Worm (Caenorhabditis elegans) whole organism, late embryonic: Measurements from ENCODE around the gene F16B4.2.

Source experiments
- K02D7.2 ChIP-seq: sonication (generic microtip); optimal IDR thresholded peaks from 2 replicates; lab custom pipeline; 2017; ENCODE audit warnings: mild to moderate bottlenecking, missing genetic modification characterization, missing compliant biosample characterization
- K09A11.1 ChIP-seq: sonication (generic microtip); optimal IDR thresholded peaks from 2 replicates; lab custom pipeline; 2017; ENCODE audit warnings: antibody characterized with exemption, mild to moderate bottlenecking, missing genetic modification characterization, missing compliant biosample characterization; ENCODE audit not compliant: insufficient read depth
- Y22D7AL.16 ChIP-seq: sonication (generic microtip); optimal IDR thresholded peaks from 2 replicates; lab custom pipeline; 2016; ENCODE audit warnings: missing genetic modification characterization, missing compliant biosample characterization
- ahr-1 ChIP-seq: sonication (generic microtip); optimal IDR thresholded peaks from 2 replicates; lab custom pipeline; 2016; ENCODE audit warnings: missing genetic modification characterization, missing compliant biosample characterization
- ama-1 ChIP-seq: fragments of 150-350 bp; optimal IDR thresholded peaks from 2 replicates; lab custom pipeline; 2014
- ceh-18 ChIP-seq: sonication (generic microtip); optimal IDR thresholded peaks from 2 replicates; lab custom pipeline; 2016; ENCODE audit warnings: missing genetic modification characterization, missing compliant biosample characterization
- ceh-2 ChIP-seq: sonication (generic microtip); optimal IDR thresholded peaks from 2 replicates; lab custom pipeline; 2016; ENCODE audit warnings: missing genotype, missing genetic modification characterization, missing compliant biosample characterization
- ceh-22 ChIP-seq: sonication (generic microtip); optimal IDR thresholded peaks from 2 replicates; lab custom pipeline; 2017; ENCODE audit warnings: missing biosample characterization, missing genetic modification characterization
- ceh-31 ChIP-seq: sonication (generic microtip); optimal IDR thresholded peaks from 2 replicates; lab custom pipeline; 2016; ENCODE audit warnings: missing genetic modification characterization, missing compliant biosample characterization
- ceh-45 ChIP-seq: fragments of 200-800 bp; sonication (Bioruptor generic); IDR thresholded peaks from 2 replicates; pipeline ENCODE4 v1.3.6; 2022; ENCODE audit warnings: missing genetic modification reagents, missing genetic modification characterization, missing compliant biosample characterization
- ceh-48 ChIP-seq: sonication (generic microtip); optimal IDR thresholded peaks from 2 replicates; lab custom pipeline; 2016; ENCODE audit warnings: missing genetic modification characterization, inconsistent platforms, missing compliant biosample characterization
- ceh-9 ChIP-seq: sonication (generic microtip); optimal IDR thresholded peaks from 2 replicates; lab custom pipeline; 2016; ENCODE audit warnings: mild to moderate bottlenecking, missing genetic modification characterization, inconsistent platforms, missing compliant biosample characterization
- dve-1 ChIP-seq: sonication (generic microtip); optimal IDR thresholded peaks from 2 replicates; lab custom pipeline; 2017; ENCODE audit warnings: antibody characterized with exemption, mild to moderate bottlenecking, missing genetic modification characterization, missing compliant biosample characterization
- elt-4 ChIP-seq: sonication (generic microtip); optimal IDR thresholded peaks from 2 replicates; lab custom pipeline; 2016; ENCODE audit warnings: missing genetic modification characterization, missing compliant biosample characterization
- ets-4 ChIP-seq: sonication (generic microtip); optimal IDR thresholded peaks from 2 replicates; lab custom pipeline; 2016; ENCODE audit warnings: missing genetic modification characterization, missing compliant biosample characterization
- eyg-1 ChIP-seq: sonication (generic microtip); optimal IDR thresholded peaks from 2 replicates; lab custom pipeline; 2016; ENCODE audit warnings: missing genotype, missing genetic modification characterization, missing compliant biosample characterization
- fax-1 ChIP-seq: sonication (generic microtip); optimal IDR thresholded peaks from 2 replicates; lab custom pipeline; 2016; ENCODE audit warnings: missing genotype, missing genetic modification characterization, missing compliant biosample characterization
- fkh-6 ChIP-seq: sonication (generic microtip); optimal IDR thresholded peaks from 2 replicates; lab custom pipeline; 2016; ENCODE audit warnings: missing genetic modification characterization, missing compliant biosample characterization
- gmeb-2 ChIP-seq: sonication (generic microtip); optimal IDR thresholded peaks from 2 replicates; lab custom pipeline; 2016; ENCODE audit warnings: missing genetic modification characterization, inconsistent platforms, missing compliant biosample characterization
- hlh-15 ChIP-seq: sonication (generic microtip); optimal IDR thresholded peaks from 2 replicates; lab custom pipeline; 2016; ENCODE audit warnings: missing genetic modification characterization, missing compliant biosample characterization
- mec-3 ChIP-seq: sonication (generic microtip); optimal IDR thresholded peaks from 2 replicates; lab custom pipeline; 2016; ENCODE audit warnings: borderline replicate concordance, missing genetic modification characterization, missing compliant biosample characterization
- pat-9 ChIP-seq: fragments of 200-800 bp; sonication (Bioruptor generic); optimal IDR thresholded peaks from 2 replicates; lab custom pipeline; 2018; ENCODE audit warnings: mild to moderate bottlenecking, missing genetic modification characterization, moderate library complexity, missing compliant biosample characterization
- pax-1 ChIP-seq: fragments of 150-350 bp; optimal IDR thresholded peaks from 2 replicates; lab custom pipeline; 2014; ENCODE audit warnings: missing biosample characterization, missing genetic modification characterization
- pqm-1 ChIP-seq: sonication (generic microtip); optimal IDR thresholded peaks from 2 replicates; lab custom pipeline; 2016; ENCODE audit warnings: missing genetic modification characterization, missing compliant biosample characterization
- pros-1 ChIP-seq: fragments of 150-350 bp; optimal IDR thresholded peaks from 2 replicates; lab custom pipeline; 2014; ENCODE audit warnings: missing biosample characterization, missing genetic modification reagents, missing genetic modification characterization
- ref-2 ChIP-seq: sonication (generic microtip); optimal IDR thresholded peaks from 2 replicates; lab custom pipeline; 2016; ENCODE audit warnings: missing genetic modification characterization, missing compliant biosample characterization
- rnt-1 ChIP-seq: sonication (generic microtip); optimal IDR thresholded peaks from 2 replicates; lab custom pipeline; 2016; ENCODE audit warnings: missing genetic modification characterization, missing compliant biosample characterization
- sdc-2 ChIP-seq: sonication (generic microtip); optimal IDR thresholded peaks from 2 replicates; lab custom pipeline; 2016; ENCODE audit warnings: missing genotype, missing genetic modification characterization, missing compliant biosample characterization
- sox-4 ChIP-seq: sonication (generic microtip); optimal IDR thresholded peaks from 2 replicates; lab custom pipeline; 2017; ENCODE audit warnings: mild to moderate bottlenecking, missing genetic modification characterization, inconsistent platforms, missing compliant biosample characterization
- syd-9 ChIP-seq: sonication (generic microtip); optimal IDR thresholded peaks from 2 replicates; lab custom pipeline; 2016; ENCODE audit warnings: mild to moderate bottlenecking, missing genetic modification characterization, moderate library complexity, missing compliant biosample characterization
- tbx-2 ChIP-seq: sonication (generic microtip); optimal IDR thresholded peaks from 2 replicates; lab custom pipeline; 2016; ENCODE audit warnings: missing genetic modification characterization, missing compliant biosample characterization
- tbx-7 ChIP-seq: sonication (generic microtip); optimal IDR thresholded peaks from 2 replicates; lab custom pipeline; 2016; ENCODE audit warnings: missing genotype, missing genetic modification characterization, missing compliant biosample characterization
- ttx-3 ChIP-seq: sonication (generic microtip); optimal IDR thresholded peaks from 2 replicates; lab custom pipeline; 2016; ENCODE audit warnings: missing genetic modification reagents, missing genetic modification characterization, missing compliant biosample characterization
- unc-3 ChIP-seq, 2 experiments: fragments of 200-800 bp in 1 of 2; sonication (Bioruptor generic) in 1 of 2; sonication (generic microtip) in 1 of 2; conservative IDR thresholded peaks in 1 of 2; optimal IDR thresholded peaks in 1 of 2; 2 replicates each; pipeline versions ENCODE4 v1.3.6 to Lab custom; 2016 to 2022; ENCODE audit warnings: missing compliant biosample characterization in 2 of 2, missing genetic modification characterization in 2 of 2, missing genetic modification reagents in 1 of 2
- unc-42 ChIP-seq: sonication (generic microtip); optimal IDR thresholded peaks from 2 replicates; lab custom pipeline; 2016; ENCODE audit warnings: missing genotype, missing genetic modification characterization, missing compliant biosample characterization
- unc-86 ChIP-seq: sonication (generic microtip); optimal IDR thresholded peaks from 2 replicates; lab custom pipeline; 2016; ENCODE audit warnings: missing genetic modification characterization, missing compliant biosample characterization
- zip-5 ChIP-seq: sonication (generic microtip); optimal IDR thresholded peaks from 2 replicates; lab custom pipeline; 2016; ENCODE audit warnings: missing genetic modification characterization, missing compliant biosample characterization
- ztf-16 ChIP-seq: sonication (generic microtip); optimal IDR thresholded peaks from 2 replicates; lab custom pipeline; 2017; ENCODE audit warnings: missing genetic modification characterization, missing compliant biosample characterization

Gene F16B4.2

DNA sequence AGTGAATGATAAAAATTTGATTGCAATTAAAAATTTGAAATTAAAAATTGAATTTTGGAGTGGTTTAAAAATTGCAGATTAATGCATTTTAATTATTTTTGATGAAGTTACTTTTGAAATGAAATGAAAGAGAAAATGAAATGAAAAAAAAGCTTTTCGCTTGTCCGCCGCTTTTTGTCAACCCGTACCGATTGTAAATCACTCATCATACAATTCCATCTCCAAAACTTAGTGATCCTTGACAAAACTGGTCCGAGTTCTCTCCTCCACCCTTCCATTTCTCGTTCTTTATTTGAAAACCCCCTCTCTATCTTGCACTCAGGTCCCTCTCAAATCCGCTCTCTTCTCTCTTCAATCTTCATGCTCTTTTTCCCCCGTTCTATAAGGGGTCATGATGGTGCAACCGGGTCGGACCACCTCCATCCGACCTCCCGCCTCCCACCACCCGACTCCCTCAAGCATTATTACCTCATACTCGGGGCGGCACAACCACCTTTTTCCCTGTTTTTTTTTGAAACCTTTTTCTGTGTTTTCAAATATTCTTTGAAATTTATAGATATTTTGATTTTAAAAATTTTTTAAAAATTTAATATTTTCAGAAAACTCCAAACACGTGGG, 23.6 kb upstream of the F16B4.2 start:
- no peak for TF ChIP-seq hlh-15 (tag; lab: Kevin White, UChicago)

DNA sequence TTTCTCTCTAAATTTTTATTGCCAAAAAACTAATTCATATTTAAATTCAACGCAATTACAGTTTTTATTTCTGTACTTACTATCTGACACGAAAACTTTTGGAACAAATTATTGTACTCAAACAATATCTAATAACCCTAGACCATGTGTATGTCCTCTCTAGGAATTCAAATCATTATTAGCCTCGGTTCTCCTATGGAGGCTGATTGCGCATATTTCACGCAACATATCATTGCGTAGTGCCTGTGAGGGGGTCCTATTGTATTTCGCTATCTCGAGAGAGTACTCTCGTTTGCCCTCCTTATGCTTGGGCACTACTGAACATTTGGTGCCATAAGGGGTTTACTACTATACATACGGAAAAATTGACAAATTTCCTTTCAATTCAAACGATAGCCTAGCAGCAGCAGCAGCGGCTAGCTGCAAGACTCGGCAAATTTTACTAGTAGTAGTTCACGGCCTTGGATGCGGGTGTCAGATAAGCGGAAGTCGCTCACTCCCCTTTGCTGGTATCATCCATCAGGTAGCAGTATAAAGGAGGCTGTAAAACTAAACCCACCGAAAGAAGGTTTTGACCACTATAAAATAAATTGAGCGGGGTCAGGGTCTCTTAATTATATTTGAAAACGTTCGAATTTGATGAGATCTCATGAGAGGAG, 22.1 kb upstream of the F16B4.2 start:
- TF ChIP-seq zip-5 (tag; lab: Kevin White, UChicago) (no peak), eyg-1 (tag; lab: Kevin White, UChicago) (no peak), rnt-1 (tag; lab: Kevin White, UChicago) (no peak), Y22D7AL.16 (no peak), pax-1 (no peak), unc-86 (tag; lab: Kevin White, UChicago) (no peak)

DNA sequence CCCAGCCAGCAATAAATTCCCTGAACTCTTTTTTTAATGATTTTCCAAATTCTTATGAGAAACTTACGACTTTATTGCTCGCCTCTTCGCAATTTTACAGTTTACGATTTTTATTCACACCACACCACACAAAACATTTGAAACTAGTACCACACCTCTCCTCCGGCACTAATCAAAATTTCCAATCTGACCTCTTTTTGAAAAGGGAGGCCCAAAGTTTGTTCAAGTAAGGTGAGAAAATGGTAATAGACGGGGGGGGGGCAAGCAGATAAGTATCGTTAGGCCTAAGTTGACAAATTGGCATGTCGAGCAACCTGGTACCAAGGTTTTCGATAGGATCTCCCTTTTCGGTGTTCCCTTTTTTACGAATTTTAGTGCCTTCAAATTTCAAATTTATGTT, 21.0 kb upstream of the F16B4.2 start:
- TF ChIP-seq ama-1 = no peak
- no peak for TF ChIP-seq ref-2
- TF ChIP-seq pros-1 (tag; lab: Kevin White, UChicago) = no peak
- TF ChIP-seq tbx-7 (tag; lab: Kevin White, UChicago) = no peak
- no peak for TF ChIP-seq ceh-18 (tag; lab: Kevin White, UChicago)
- no peak for TF ChIP-seq ceh-45 (GFP tag; lab: Robert Waterston, UW)
- TF ChIP-seq sox-4 (tag; lab: Kevin White, UChicago) = no peak
- TF ChIP-seq sdc-2 (tag; lab: Kevin White, UChicago) = no peak

DNA sequence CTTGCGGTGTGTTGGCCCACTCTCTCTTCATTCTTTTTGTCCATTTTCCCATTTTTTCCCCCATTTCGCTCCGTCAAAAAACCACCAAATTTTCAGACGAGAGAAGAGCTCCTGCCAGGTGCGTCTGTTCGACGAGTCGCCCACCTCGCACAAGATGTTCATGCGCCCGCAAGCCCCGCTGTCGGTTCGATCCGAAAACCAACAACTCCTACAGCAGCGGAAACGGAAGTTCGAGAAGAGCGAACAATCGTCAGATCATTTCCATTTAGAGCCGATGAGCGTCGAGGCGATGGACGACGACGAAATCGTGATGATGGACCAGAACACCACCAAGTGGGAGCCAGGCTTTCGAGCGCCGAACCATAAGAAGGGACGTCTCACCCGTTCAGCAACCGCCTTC, 17.6 kb upstream of the F16B4.2 start:
- TF ChIP-seq ceh-2 (tag; lab: Kevin White, UChicago) (no peak), dve-1 (no peak), elt-4 (tag; lab: Kevin White, UChicago) (no peak), gmeb-2 (tag; lab: Kevin White, UChicago) (no peak), ztf-16 (tag; lab: Kevin White, UChicago) (no peak), K02D7.2 (tag; lab: Kevin White, UChicago) (no peak), pqm-1 (no peak), ceh-9 (tag; lab: Kevin White, UChicago) (no peak), syd-9 (tag; lab: Kevin White, UChicago) (no peak), ttx-3 (tag; lab: Kevin White, UChicago) (no peak), ref-2 (no peak), unc-3 (GFP tag; conservative IDR thresholded peaks at IDR 0.05; lab: Robert Waterston, UW) (no peak), unc-3 (tag; optimal IDR thresholded peaks at IDR 0.05; lab: Kevin White, UChicago) (no peak), ceh-22 (tag; lab: Kevin White, UChicago) (no peak), mec-3 (tag; lab: Kevin White, UChicago) (no peak), fax-1 (tag; lab: Kevin White, UChicago) (no peak), ets-4 (tag; lab: Kevin White, UChicago) (no peak), ceh-48 (no peak)
- TF ChIP-seq, all 69 proteins: peak for 0

DNA sequence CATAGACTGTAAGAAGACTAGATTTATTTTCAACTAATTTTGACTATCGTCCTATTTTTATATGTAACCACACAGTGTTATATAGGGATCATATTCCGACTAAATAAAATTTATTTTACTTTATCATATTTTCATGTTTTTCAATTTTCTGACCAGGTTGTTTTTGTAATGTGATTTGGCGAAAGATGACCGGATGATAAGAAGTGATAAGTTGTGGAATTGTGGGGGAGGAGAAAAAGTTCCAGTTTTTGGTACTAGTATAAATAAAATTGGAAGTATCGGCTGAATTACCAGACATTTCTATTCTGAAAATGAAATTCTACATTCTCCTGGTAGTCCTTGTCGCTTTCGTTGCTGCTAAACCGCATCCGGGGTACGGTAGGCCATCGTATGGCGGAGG, 15.4 kb upstream of the F16B4.2 start, which contains the start of gene F16B4.7:
F16B4.7 (plus strand) TSS at position 301 of the 400 bp plus-strand sequence.
- TF ChIP-seq K09A11.1 (tag; lab: Kevin White, UChicago) (no peak), ceh-31 (tag; lab: Kevin White, UChicago) (no peak), unc-42 (no peak), ceh-48 (no peak), tbx-7 (tag; lab: Kevin White, UChicago) (no peak), tbx-2 (no peak), eyg-1 (tag; lab: Kevin White, UChicago) (no peak), zip-5 (tag; lab: Kevin White, UChicago) (no peak), ttx-3 (tag; lab: Kevin White, UChicago) (no peak), pat-9 (tag; lab: Kevin White, UChicago) (no peak), ama-1 (no peak), syd-9 (tag; lab: Kevin White, UChicago) (no peak), sox-4 (tag; lab: Kevin White, UChicago) (no peak), gmeb-2 (tag; lab: Kevin White, UChicago) (no peak), ahr-1 (tag; lab: Kevin White, UChicago) (no peak), fkh-6 (tag; lab: Kevin White, UChicago) (no peak)
